Fruit fly (Drosophila melanogaster): ENCODE measurements around the gene mora.

mora gene

DNA sequence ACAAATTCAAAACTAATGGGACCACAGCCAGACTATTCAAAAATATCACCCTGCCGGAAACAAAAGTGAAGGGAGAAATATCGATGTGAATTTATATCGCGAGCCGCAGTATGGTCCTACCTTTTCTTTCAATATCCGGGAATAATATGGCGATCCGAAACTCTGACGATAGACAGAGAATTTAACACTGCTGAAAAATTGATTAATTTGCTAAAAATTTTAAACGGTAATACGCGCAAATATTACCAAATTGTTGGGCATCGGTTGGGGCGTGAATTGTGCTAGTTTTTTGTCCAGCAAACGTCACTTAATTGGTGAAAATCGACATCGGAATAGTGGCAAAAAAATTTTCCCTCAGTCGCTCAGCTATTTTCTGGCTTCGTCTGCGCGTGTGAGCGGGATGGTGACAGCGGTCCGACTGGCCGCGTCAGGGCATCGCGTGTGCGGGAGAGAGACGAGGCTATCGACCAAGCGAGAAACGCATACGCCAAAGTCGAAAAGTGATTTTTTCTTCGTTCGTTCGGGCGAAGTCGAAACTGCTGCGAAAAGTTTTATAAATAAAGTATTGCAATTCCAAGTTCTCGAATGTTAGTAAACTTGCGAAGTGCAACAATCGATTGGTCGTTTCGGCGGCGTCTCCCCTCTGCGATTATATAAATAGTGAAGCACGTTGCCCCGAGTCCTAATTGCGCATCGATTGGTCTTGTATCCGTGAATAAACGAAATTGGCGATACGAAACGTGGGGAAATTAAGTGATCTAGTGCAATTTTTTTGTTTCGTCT lies 44.5 kb downstream of the mora start, which contains the start of gene mask (continued):
- TF ChIP-seq Smox (GFP tag; optimal IDR thresholded peaks at IDR 0.05) (no peak), CG10631 (GFP tag; optimal IDR thresholded peaks at IDR 0.05) (peak; percentile 37), Sox15 (GFP tag; optimal IDR thresholded peaks at IDR 0.05) (peak; percentile 15), lz (GFP tag; optimal IDR thresholded peaks at IDR 0.05) (peak; percentile 79), CG15336 (GFP tag; IDR thresholded peaks at IDR 0.05) (0 out of 2 replicates have a peak, but pooled peaks have one; percentile 11), CG8319 (GFP tag; optimal IDR thresholded peaks at IDR 0.05) (peak; percentile 71), spab (GFP tag; optimal IDR thresholded peaks at IDR 0.05) (peak; percentile 14), CG6792 (GFP tag; optimal IDR thresholded peaks at IDR 0.05) (peak; percentile 43), eg (GFP tag; IDR thresholded peaks at IDR 0.05) (peak; percentile 67; the same call in 2 of the 3 replicates), CG7368 (GFP tag; optimal IDR thresholded peaks at IDR 0.05) (peak; percentile 51), Ets96B (tag; optimal IDR thresholded peaks at IDR 0.05) (peak; percentile 29), dac (GFP tag; optimal IDR thresholded peaks at IDR 0.05) (peak; percentile 33), CG31627 (GFP tag; optimal IDR thresholded peaks at IDR 0.05) (peak; percentile 76), CG8632 (GFP tag; optimal IDR thresholded peaks at IDR 0.05) (peak; percentile 64), CG11902 (GFP tag; optimal IDR thresholded peaks at IDR 0.05) (peak; percentile 48), Hr38 (GFP tag; optimal IDR thresholded peaks at IDR 0.05) (no peak), topi (GFP tag; optimal IDR thresholded peaks at IDR 0.05) (peak; percentile 77), esn (GFP tag; optimal IDR thresholded peaks at IDR 0.05) (peak; percentile 86), salr (GFP tag; optimal IDR thresholded peaks at IDR 0.05) (peak; percentile 65 to 79), CG32006 (GFP tag; optimal IDR thresholded peaks at IDR 0.05) (no peak), acj6 (GFP tag; optimal IDR thresholded peaks at IDR 0.05) (peak; percentile 71), fd85E (GFP tag; optimal IDR thresholded peaks at IDR 0.05) (no peak), Eip78C (GFP tag) (peak; percentile 89), CG34406 (GFP tag; optimal IDR thresholded peaks at IDR 0.05) (peak; percentile 74), Eip93F (GFP tag; optimal IDR thresholded peaks at IDR 0.05) (no peak), cyc (GFP tag; optimal IDR thresholded peaks at IDR 0.05) (peak; percentile 81), CG8119 (GFP tag; IDR thresholded peaks at IDR 0.05) (peak; percentile 27; the same call in 1 of the 3 replicates), svp (GFP tag) (no peak), CG6854 (GFP tag; optimal IDR thresholded peaks at IDR 0.05) (peak; percentile 88), Ets21C (GFP tag; optimal IDR thresholded peaks at IDR 0.05) (peak; percentile 45), fd59A (GFP tag; optimal IDR thresholded peaks at IDR 0.05) (peak; percentile 42), fkh (GFP tag; optimal IDR thresholded peaks at IDR 0.05) (peak; percentile 86), CG6276 (GFP tag; optimal IDR thresholded peaks at IDR 0.05) (no peak), Hr4 (GFP tag; optimal IDR thresholded peaks at IDR 0.05) (no peak), CG11294 (GFP tag; IDR thresholded peaks at IDR 0.05) (no peak), ss (GFP tag; optimal IDR thresholded peaks at IDR 0.05) (peak; percentile 5 to 67)

DNA sequence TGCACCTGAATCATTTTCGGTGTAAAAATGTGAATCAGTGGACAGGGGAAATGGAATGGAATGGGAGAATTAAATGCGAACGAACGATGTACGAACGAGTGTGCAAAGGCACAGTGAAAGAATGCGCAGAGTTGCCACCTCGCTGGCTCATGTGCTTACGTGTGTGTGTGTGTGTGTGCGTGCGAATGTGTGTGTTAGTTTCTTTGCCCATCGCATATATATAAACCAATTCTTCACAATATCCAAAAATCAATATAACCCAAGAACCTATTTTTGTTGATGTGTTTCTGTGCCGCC lies 45.0 kb downstream of the mora start:
- TF ChIP-seq CG8632 (GFP tag; optimal IDR thresholded peaks at IDR 0.05) (no peak), Eip78C (GFP tag) (peak; percentile 48), fkh (GFP tag; optimal IDR thresholded peaks at IDR 0.05) (peak; percentile 2), CG6163 (GFP tag; IDR thresholded peaks at IDR 0.05) (peak; percentile 81)

DNA sequence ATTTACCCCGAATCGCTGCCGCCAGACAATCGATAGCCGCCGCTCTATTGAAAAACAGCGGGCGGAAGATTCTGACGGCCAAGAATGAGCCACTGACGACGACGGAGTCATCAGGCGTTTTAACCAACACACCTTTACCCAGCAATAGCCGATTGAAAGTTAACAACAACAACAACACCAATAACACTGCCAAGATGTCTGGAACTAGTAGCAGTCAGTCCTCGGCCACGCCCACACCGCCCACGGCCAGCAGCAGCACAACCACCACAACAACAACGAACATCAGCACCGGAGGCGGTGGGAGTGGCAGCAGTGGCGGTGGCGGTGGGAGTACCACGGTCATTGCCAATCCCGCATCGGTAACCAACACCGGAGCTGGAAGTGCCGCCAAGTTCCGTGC lies 45.8 kb downstream of the mora start:
- TF ChIP-seq Sox102F (GFP tag; optimal IDR thresholded peaks at IDR 0.05), result no peak

Measured in whole organism, prepupa.